Worm (Caenorhabditis elegans) whole organism, L4/young adult: ENCODE measurements around the gene swt-2.

ENCODE experiments used
- W03F9.2 ChIP-seq: fragments of 150-350 bp; optimal IDR thresholded peaks from 2 replicates; lab custom pipeline; 2014; ENCODE audit warnings: missing biosample characterization, missing genetic modification characterization
- dao-5 ChIP-seq: sonication (generic microtip); optimal IDR thresholded peaks from 2 replicates; lab custom pipeline; 2016; ENCODE audit warnings: missing genotype, missing genetic modification characterization, moderate library complexity, missing compliant biosample characterization
- him-1 ChIP-seq: sonication (generic microtip); optimal IDR thresholded peaks from 2 replicates; lab custom pipeline; 2016; ENCODE audit warnings: missing genotype, missing genetic modification reagents, missing genetic modification characterization, missing compliant biosample characterization

The swt-2 gene

DNA sequence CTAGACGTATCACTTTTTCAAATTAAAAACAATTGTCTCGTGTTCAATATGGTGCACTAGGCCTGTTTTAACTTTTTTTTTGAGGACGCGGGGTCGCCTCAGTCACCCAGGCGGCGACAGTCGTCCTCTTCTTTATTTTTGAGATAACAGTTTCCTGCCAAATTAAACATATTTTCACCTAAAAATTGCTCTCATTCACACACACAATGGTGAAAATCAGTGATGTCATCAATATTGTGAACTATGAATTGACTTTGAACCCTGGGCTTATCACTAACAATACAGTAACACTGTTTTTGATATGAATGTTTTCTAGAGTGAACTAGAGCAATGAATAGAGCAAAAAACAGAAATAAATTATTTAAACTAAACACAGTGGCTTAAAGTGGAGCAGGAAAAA is 8.6 kb upstream of the swt-2 start:
- TF ChIP-seq W03F9.2 (tag; lab: Kevin White, UChicago) (no peak), dao-5 (no peak), him-1 (no peak)

DNA sequence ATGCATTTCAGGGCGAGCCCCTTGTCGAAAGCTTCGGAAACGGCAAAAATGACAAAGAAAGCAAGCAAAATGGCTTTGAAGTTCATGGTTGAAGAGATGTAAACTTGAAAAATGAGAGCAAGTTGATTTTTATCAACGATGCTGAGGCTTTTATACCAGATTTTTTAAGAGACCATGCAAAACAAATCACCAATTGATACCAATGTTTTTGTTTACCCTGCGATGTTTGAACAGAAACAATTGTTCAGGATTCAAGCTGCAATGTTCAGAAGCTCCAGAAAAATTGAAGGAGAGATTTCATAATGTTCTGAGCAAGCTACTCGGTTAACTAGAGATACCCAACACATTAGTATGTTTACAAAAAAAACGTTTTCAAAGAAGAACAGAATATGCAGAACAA is 7.7 kb upstream of the swt-2 start, which contains the start of gene C54F6.15:
TSS of gene C54F6.15 (minus strand) at position 101 of the 400 bp plus-strand sequence.
- TF ChIP-seq W03F9.2 (tag; lab: Kevin White, UChicago) (no peak), dao-5 (no peak), him-1 (no peak)

DNA sequence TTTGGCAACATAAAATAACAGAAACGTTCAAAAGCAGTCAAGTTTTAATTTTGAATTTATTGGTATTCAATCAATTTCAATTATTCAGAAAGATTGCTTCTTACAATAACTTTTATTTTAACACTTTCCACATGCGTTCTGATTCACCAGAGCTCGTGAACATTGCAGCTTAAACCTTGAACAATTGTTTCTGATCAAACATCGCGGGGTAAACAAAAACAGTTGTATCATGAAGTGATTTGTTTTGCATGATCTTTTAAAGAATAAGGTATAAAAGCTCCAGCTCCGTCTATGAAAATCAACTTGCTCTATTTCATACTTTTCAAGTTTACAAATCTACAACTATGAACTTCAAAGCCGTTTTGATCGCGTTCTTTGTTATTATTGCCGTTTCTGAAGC is 6.5 kb upstream of the swt-2 start, which contains the start of gene C54F6.6:
TSS of gene C54F6.6 (plus strand) at position 301 of the 400 bp plus-strand sequence.
- TF ChIP-seq W03F9.2 (tag; lab: Kevin White, UChicago) (no peak), him-1 (no peak), dao-5 (no peak)

DNA sequence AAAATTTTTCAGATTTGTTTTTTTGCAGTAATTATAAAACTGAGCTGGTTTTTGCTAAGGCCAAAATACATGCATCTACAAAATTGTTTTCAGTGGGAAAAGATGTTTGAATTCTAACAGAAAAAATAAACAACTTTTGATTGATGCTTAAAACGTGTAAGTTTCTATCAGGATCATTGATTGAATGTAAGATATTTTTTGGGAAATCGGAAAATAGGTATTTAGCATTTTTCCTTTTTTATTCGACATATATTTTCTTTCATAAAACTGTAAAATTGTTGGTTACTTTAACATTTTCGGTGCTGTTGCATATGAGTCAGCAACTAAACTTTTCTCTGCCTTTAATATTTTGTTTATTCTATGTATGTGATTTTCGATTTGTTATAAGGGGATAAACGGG is 5.5 kb upstream of the swt-2 start, which contains the start of gene C54F6.20:
TSS of gene C54F6.20 (plus strand) at position 301 of the 400 bp plus-strand sequence.
- no peak for TF ChIP-seq him-1
- no peak for TF ChIP-seq W03F9.2 (tag; lab: Kevin White, UChicago)
- no peak for TF ChIP-seq dao-5

DNA sequence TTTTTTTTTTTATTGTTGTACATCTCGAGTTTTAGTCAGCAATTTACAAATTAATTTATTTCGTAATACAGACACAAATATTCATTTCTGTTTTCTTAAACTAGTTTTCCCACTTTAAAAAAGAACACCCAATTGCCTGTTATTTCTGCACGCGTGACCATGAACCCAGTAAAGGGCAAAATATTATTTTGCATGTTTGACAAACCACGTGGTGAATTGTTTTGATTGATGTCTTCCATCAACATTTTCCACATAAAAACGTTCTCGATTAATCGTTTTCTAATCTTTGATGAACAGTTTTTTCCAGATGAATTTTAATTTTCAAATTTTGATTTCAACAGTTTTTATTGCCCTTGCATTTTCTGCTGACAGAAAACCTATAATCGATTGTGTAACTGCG is 4.2 kb upstream of the swt-2 start, which contains the start of gene C54F6.18:
TSS of gene C54F6.18 (plus strand) at position 301 of the 400 bp plus-strand sequence.
- no peak for TF ChIP-seq him-1
- TF ChIP-seq W03F9.2 (tag; lab: Kevin White, UChicago), result no peak
- no peak for TF ChIP-seq dao-5

DNA sequence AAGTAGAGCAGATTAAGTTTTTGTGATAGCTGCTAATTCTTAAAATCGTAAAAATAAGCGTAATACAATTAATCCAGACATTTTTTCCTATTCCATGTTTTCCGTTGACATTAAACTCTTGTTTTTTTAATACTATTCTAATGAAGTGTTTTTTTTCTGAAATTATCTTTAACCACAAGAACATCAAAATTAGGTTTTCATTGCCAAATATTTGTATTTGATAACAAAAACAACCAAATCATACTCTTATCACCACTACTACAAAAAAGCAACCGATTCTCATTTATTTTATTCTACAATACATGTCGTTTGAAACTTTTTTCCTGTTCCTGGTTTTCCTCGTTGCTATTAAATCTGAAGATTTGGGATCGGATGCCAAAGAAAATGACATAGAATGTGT is 2.8 kb upstream of the swt-2 start, which contains the start of gene C54F6.17:
TSS of gene C54F6.17 (plus strand) at position 301 of the 400 bp plus-strand sequence.
- no peak for TF ChIP-seq W03F9.2 (tag; lab: Kevin White, UChicago)
- TF ChIP-seq dao-5, result no peak
- no peak for TF ChIP-seq him-1

DNA sequence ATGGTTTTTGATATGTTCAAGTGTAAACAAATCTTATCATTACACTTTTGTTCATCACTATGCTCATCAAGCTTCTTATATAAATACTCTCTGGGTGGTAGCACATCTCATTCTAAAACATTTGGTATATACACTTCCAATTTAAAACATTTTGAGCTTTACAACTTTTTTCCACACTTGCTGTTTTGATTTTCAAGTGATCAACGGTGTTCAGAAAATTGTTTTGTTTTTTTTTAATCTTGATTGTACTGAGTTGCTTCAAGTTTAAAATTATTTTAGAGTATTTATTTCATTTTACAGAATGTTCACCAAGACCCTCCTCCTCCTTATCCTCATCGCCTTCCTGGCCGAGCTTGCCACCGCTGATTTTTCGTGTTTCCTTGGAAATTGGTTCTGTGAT is 1.1 kb upstream of the swt-2 start, which contains the start of gene C54F6.5:
TSS of gene C54F6.5 (plus strand) at position 301 of the 400 bp plus-strand sequence.
- TF ChIP-seq W03F9.2 (tag; lab: Kevin White, UChicago) (no peak), him-1 (no peak), dao-5 (no peak)

DNA sequence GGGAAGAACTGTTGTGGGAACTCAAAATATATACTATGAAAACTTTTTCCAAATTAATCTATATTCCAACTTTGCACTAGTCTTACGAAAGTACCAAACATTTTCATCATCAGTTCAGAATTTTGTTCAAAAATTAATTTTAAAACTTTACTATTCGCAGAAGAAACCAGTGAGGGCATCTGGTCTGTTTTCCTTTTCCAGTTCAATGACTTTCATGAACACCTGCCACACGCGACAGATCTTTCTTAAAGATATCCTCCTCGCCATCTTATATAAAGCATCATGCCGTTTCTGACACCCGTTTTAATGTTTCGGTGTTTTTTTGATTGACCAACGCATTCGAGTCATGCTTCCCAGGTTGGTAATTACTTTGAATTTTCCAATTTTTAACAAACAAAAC is 3.0 kb downstream of the swt-2 start, which contains the start of gene C54F6.3:
TSS of gene C54F6.3 (plus strand) at position 301 of the 400 bp plus-strand sequence.
- TF ChIP-seq him-1 (no peak), W03F9.2 (tag; lab: Kevin White, UChicago) (no peak), dao-5 (no peak)

DNA sequence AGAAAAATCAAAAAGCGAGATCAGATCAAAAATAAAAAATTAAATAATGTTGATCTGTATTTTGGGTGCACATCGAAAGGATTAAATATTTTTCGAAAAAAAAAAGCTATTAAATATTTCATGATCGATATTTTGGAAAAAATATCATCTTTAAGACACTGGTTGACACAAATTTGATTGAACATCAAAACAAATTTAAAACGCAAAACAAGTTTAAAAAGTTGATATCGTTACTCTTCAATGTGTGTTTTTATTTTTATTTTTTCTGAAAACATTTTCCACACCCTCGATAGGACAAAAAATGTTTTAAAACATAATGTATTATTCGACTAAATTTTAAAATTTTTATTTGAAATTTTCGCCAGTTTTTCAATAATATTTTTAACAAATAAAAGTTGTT is 8.1 kb downstream of the swt-2 start, which contains the start of gene C54F6.12:
TSS of gene C54F6.12 (minus strand) at position 101 of the 400 bp plus-strand sequence.
- TF ChIP-seq dao-5, result no peak

DNA sequence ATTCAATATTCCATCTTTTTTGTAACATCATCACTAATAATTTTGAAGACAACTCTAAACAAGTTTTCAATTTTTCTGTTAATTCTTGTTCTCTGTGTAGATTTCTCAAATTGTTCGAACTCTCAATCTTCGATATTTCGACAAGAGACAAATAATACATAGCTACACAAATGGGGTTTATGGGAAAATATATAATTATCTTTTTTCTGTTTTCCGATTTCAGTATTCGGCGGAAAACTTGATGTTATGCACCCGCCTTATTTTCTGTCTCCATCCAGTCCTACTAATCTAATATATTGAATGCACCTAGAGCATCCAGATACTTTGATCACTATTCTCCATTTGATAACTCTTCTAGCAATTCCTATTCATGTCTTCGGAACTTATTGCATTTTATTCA is 9.1 kb downstream of the swt-2 start, which contains the start of gene srh-268:
TSS of gene srh-268 (plus strand) at position 301 of the 400 bp plus-strand sequence.
- TF ChIP-seq him-1 (no peak), W03F9.2 (tag; lab: Kevin White, UChicago) (no peak), dao-5 (no peak)

DNA sequence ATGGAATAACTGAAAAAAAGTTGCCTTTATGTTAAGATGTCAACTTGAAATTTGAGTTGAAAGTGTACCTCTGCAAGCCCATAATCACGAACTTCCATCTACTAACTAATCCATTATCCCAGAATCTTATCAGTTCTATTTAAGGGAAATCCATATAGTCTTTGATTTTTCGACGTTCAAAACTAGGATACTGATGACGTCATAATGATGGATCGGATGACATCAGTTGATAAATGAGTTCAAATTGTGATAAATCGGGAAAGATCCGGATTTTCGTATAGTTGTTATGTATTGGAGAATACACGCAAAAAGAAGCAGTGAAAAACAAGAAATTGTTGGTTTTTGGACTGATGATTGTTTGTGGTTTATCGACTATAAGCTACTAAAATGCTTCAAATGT is 13.8 kb downstream of the swt-2 start:
- TF ChIP-seq dao-5 (no peak), him-1 (no peak), W03F9.2 (tag; lab: Kevin White, UChicago) (no peak)

DNA sequence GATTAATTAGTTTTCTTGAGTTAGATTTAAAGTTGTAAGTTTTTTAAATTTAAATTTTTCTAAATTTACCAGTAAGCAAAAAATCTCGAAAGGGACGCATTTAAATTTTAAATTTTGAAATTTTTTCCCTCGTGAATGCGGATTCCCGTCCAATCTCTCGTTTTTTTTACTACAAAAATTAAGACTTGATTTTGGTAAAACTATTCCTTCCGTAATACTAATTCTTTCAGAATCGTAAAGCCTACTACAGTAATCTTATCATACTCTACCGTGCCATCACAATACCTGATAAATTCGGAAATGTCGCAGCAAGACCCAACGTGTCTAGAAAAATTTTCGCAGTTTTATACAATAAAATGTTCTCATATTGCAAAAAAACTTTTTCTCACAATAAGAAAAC is 15.2 kb downstream of the swt-2 start, which contains the start of the genes C54F6.19 and nhx-3:
TSS of gene C54F6.19 (plus strand) at position 301 of the 400 bp plus-strand sequence.
TSS of gene nhx-3 (minus strand) at position 337 of the 400 bp plus-strand sequence.
- no peak for TF ChIP-seq him-1
- TF ChIP-seq dao-5, result no peak
- TF ChIP-seq W03F9.2 (tag; lab: Kevin White, UChicago), result no peak

DNA sequence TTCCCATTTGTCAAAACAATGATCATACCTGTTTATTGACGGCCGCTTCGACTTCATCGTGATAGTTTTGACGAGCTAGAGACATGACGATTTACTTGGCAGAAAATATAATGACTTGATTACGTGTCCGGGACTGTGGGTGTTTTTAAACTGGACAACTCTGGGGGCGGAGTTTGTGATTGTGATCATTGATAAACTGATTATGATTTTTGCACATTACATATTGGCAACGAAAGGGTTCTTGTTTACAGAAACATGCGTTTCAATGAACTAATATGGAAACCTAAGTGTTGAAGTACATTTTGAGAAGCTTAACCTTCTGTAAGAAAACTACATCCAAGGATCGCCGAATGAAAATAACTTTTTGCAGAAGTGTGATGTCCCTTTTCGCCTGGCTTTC is 17.5 kb downstream of the swt-2 start, which contains the start of gene ftn-1:
TSS of gene ftn-1 (minus strand) at position 101 of the 400 bp plus-strand sequence.
- TF ChIP-seq him-1, result no peak
- no peak for TF ChIP-seq W03F9.2 (tag; lab: Kevin White, UChicago)
- no peak for TF ChIP-seq dao-5

DNA sequence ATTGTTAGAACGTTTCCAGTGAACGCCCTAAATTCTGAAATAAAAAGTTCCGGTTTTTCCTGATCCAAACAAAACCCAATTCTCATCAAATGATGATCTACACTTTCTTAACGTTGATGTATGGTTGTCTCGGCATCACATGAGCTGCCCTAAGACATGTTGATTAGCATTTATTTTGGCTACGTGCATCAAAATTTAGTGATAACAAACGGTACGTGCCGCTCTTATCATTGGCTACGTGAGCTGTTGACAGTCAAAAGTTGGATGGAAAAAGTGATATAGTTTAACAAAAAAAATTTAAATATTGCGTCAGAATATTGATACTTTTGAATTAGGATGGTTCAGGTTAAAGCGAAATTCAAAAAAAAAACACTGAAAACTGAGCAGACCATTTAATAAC is 18.1 kb downstream of the swt-2 start:
- TF ChIP-seq W03F9.2 (tag; lab: Kevin White, UChicago) (no peak), dao-5 (no peak), him-1 (no peak)

DNA sequence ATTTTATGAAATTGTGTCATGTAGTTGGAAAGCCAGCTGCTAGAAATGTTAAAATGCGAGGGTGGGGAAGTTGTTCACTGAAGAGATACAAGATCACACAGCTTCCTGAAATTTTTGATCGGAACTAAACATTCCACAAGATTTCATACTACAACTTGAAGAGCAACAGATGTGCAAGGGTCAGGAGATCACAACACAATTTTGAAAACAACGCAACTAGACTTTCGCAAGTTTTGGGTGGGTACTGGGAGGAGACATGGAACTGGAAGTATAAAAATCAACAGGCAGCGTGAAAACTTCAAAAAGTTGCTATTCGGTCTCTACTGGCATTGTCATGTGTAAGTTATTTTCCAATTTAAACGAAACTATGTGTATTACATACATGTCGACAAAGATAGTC is 21.9 kb downstream of the swt-2 start, which contains the start of gene F19F10.3:
TSS of gene F19F10.3 (plus strand) at position 301 of the 400 bp plus-strand sequence.
- TF ChIP-seq him-1 (no peak), W03F9.2 (tag; lab: Kevin White, UChicago) (no peak), dao-5 (no peak)
